Fruit fly (Drosophila melanogaster) whole organism, embryonic: Measurements from ENCODE around the gene CG44329.

Experiments used
- Atf-2 ChIP-seq: fragments of 200-800 bp; sonication (Bioruptor generic); optimal IDR thresholded peaks from 2 replicates; lab custom pipeline; 2016; ENCODE audit warnings: missing biosample characterization, missing genetic modification characterization
- CG12219 ChIP-seq: fragments of 200-800 bp; sonication (Bioruptor generic); optimal IDR thresholded peaks from 3 replicates; lab custom pipeline; 2018; ENCODE audit warnings: missing biosample characterization, mild to moderate bottlenecking, missing genetic modification characterization
- CG13424 ChIP-seq: fragments of 200-800 bp; sonication (Bioruptor generic); optimal IDR thresholded peaks from 2 replicates; lab custom pipeline; 2019; ENCODE audit warnings: missing biosample characterization, mild to moderate bottlenecking, missing genetic modification characterization, moderate library complexity
- CG14965 ChIP-seq: fragments of 200-800 bp; sonication (Bioruptor generic); optimal IDR thresholded peaks from 2 replicates; lab custom pipeline; 2016; ENCODE audit warnings: missing biosample characterization, missing genetic modification characterization, borderline replicate concordance
- CG15269 ChIP-seq: fragments of 200-800 bp; sonication (Bioruptor generic); optimal IDR thresholded peaks from 2 replicates; lab custom pipeline; 2018; ENCODE audit warnings: missing biosample characterization, mild to moderate bottlenecking, missing genetic modification characterization, moderate library complexity
- CG1529 ChIP-seq: fragments of 200-800 bp; sonication (Bioruptor generic); optimal IDR thresholded peaks from 3 replicates; lab custom pipeline; 2018; ENCODE audit warnings: missing biosample characterization, missing genetic modification characterization
- CG2199 ChIP-seq: fragments of 200-800 bp; sonication (Bioruptor generic); IDR thresholded peaks from 3 replicates; pipeline ENCODE4 v1.3.6; 2022; ENCODE audit warnings: missing biosample characterization, missing genetic modification characterization
- CG3065 ChIP-seq: fragments of 200-800 bp; sonication (Bioruptor generic); optimal IDR thresholded peaks from 2 replicates; lab custom pipeline; 2016; ENCODE audit warnings: missing biosample characterization, missing genetic modification characterization
- CG5180 ChIP-seq: fragments of 200-800 bp; sonication (Bioruptor generic); optimal IDR thresholded peaks from 3 replicates; lab custom pipeline; 2017; ENCODE audit warnings: missing biosample characterization, missing genetic modification characterization, mild to moderate bottlenecking, moderate library complexity, missing genetic modification reagents
- CG6254 ChIP-seq: fragments of 200-800 bp; sonication (Bioruptor generic); optimal IDR thresholded peaks from 3 replicates; lab custom pipeline; 2017; ENCODE audit warnings: mild to moderate bottlenecking, missing biosample characterization, missing genetic modification reagents, missing genetic modification characterization
- CG6272 ChIP-seq: fragments of 200-800 bp; sonication (Bioruptor generic); IDR thresholded peaks from 2 replicates; pipeline ENCODE4 v1.3.6; 2022; ENCODE audit warnings: missing biosample characterization, missing genetic modification characterization
- CG6765 ChIP-seq: fragments of 200-800 bp; sonication (Bioruptor generic); optimal IDR thresholded peaks from 3 replicates; lab custom pipeline; 2017; ENCODE audit warnings: missing biosample characterization, mild to moderate bottlenecking, missing genetic modification characterization
- CG6813 ChIP-seq: fragments of 200-800 bp; sonication (Bioruptor generic); optimal IDR thresholded peaks from 2 replicates; lab custom pipeline; 2017; ENCODE audit warnings: missing biosample characterization, missing genetic modification characterization, mild to moderate bottlenecking, moderate library complexity, missing genetic modification reagents
- CG8281 ChIP-seq: fragments of 200-800 bp; sonication (Bioruptor generic); optimal IDR thresholded peaks from 2 replicates; lab custom pipeline; 2018; ENCODE audit warnings: missing biosample characterization, mild to moderate bottlenecking, missing genetic modification characterization, moderate library complexity
- CG8290 ChIP-seq, 3 experiments: fragments of 200-800 bp; sonication (Bioruptor generic); optimal IDR thresholded peaks; 2 replicates each; lab custom pipeline; 2016 to 2019; ENCODE audit warnings: missing biosample characterization in 3 of 3, missing genetic modification characterization in 3 of 3, mild to moderate bottlenecking in 2 of 3, moderate library complexity in 1 of 3
- CG8765 ChIP-seq: fragments of 200-800 bp; sonication (Bioruptor generic); IDR thresholded peaks from 2 replicates; pipeline ENCODE4 v1.3.6; 2022; ENCODE audit warnings: missing biosample characterization, missing genetic modification characterization
- Dip3 ChIP-seq: fragments of 200-800 bp; sonication (Bioruptor generic); optimal IDR thresholded peaks from 3 replicates; lab custom pipeline; 2016; ENCODE audit warnings: missing biosample characterization, missing genetic modification characterization
- HLH3B ChIP-seq: fragments of 200-800 bp; sonication (Bioruptor generic); IDR thresholded peaks from 2 replicates; pipeline ENCODE4 v1.3.6; 2022; ENCODE audit warnings: missing biosample characterization, missing genetic modification characterization
- MBD-R2 ChIP-seq: fragments of 200-800 bp; sonication (Bioruptor generic); IDR thresholded peaks from 2 replicates; pipeline ENCODE4 v1.3.6; 2022; ENCODE audit warnings: missing biosample characterization, missing genetic modification characterization
- MESR4 ChIP-seq: fragments of 200-800 bp; sonication (Bioruptor generic); optimal IDR thresholded peaks from 2 replicates; lab custom pipeline; 2018; ENCODE audit warnings: missing biosample characterization, mild to moderate bottlenecking, missing genetic modification characterization, moderate library complexity
- Myb ChIP-seq: fragments of 200-800 bp; sonication (Bioruptor generic); optimal IDR thresholded peaks from 2 replicates; lab custom pipeline; 2016; ENCODE audit warnings: missing biosample characterization, missing genetic modification characterization
- Sox100B ChIP-seq: fragments of 200-800 bp; sonication (Bioruptor generic); optimal IDR thresholded peaks from 3 replicates; lab custom pipeline; 2018; ENCODE audit warnings: missing biosample characterization, mild to moderate bottlenecking, missing genetic modification characterization
- al ChIP-seq: fragments of 200-800 bp; sonication (Bioruptor generic); IDR thresholded peaks from 2 replicates; pipeline ENCODE4 v1.3.6; 2022; ENCODE audit warnings: missing biosample characterization, missing genetic modification characterization
- ash1 ChIP-seq: fragments of 200-800 bp; sonication (Bioruptor generic); optimal IDR thresholded peaks from 2 replicates; lab custom pipeline; 2018; ENCODE audit warnings: missing biosample characterization, mild to moderate bottlenecking, missing genetic modification characterization
- bab2 ChIP-seq: fragments of 200-800 bp; sonication (Bioruptor generic); optimal IDR thresholded peaks from 2 replicates; lab custom pipeline; 2016; ENCODE audit warnings: missing biosample characterization, missing genetic modification characterization
- cato ChIP-seq: fragments of 200-800 bp; sonication (Bioruptor generic); optimal IDR thresholded peaks from 2 replicates; lab custom pipeline; 2016; ENCODE audit warnings: missing biosample characterization, missing genetic modification characterization, borderline replicate concordance
- chm ChIP-seq: fragments of 200-800 bp; sonication (Bioruptor generic); IDR thresholded peaks from 2 replicates; pipeline ENCODE4 v1.3.6; 2022; ENCODE audit warnings: missing biosample characterization, missing genetic modification characterization
- corto ChIP-seq: fragments of 200-800 bp; sonication (Bioruptor generic); optimal IDR thresholded peaks from 2 replicates; lab custom pipeline; 2016; ENCODE audit warnings: missing biosample characterization, mild to moderate bottlenecking, missing genetic modification characterization, moderate library complexity
- dimm ChIP-seq: fragments of 200-800 bp; sonication (Bioruptor generic); IDR thresholded peaks from 2 replicates; pipeline ENCODE4 v1.3.6; 2022; ENCODE audit warnings: missing biosample characterization, missing genetic modification characterization
- ems ChIP-seq: fragments of 200-800 bp; sonication (Bioruptor generic); optimal IDR thresholded peaks from 3 replicates; lab custom pipeline; 2016; ENCODE audit warnings: missing biosample characterization, missing genetic modification characterization
- fd102C ChIP-seq: fragments of 200-800 bp; sonication (Bioruptor generic); optimal IDR thresholded peaks from 2 replicates; lab custom pipeline; 2018; ENCODE audit warnings: missing biosample characterization, mild to moderate bottlenecking, missing genetic modification characterization, moderate library complexity
- fd96Cb ChIP-seq: fragments of 200-800 bp; sonication (Bioruptor generic); optimal IDR thresholded peaks from 2 replicates; lab custom pipeline; 2018; ENCODE audit warnings: missing biosample characterization, mild to moderate bottlenecking, missing genetic modification characterization, moderate library complexity
- ftz-f1 ChIP-seq: fragments of 200-800 bp; sonication (Bioruptor generic); optimal IDR thresholded peaks from 2 replicates; lab custom pipeline; 2016; ENCODE audit warnings: missing biosample characterization, missing genetic modification characterization
- grau ChIP-seq: fragments of 200-800 bp; optimal IDR thresholded peaks from 3 replicates; lab custom pipeline; 2019; ENCODE audit warnings: missing biosample characterization, mild to moderate bottlenecking, missing genetic modification characterization, moderate library complexity
- grn ChIP-seq: fragments of 200-800 bp; sonication (Bioruptor generic); optimal IDR thresholded peaks from 3 replicates; lab custom pipeline; 2017; ENCODE audit warnings: missing biosample characterization, missing genetic modification characterization
- hkb ChIP-seq, 2 experiments: fragments of 200-800 bp in 1 of 2; fragments of >200 bp in 1 of 2; sonication (Bioruptor generic) in 1 of 2; IDR thresholded peaks in 1 of 2; optimal IDR thresholded peaks in 1 of 2; 2 replicates each; pipeline versions ENCODE4 v1.3.6 to Lab custom; 2017 to 2022; ENCODE audit warnings: missing biosample characterization in 1 of 2, missing genetic modification characterization in 1 of 2
- ind ChIP-seq: fragments of 200-800 bp; sonication (Bioruptor generic); optimal IDR thresholded peaks from 3 replicates; lab custom pipeline; 2016; ENCODE audit warnings: missing biosample characterization, missing genetic modification characterization
- kay ChIP-seq: fragments of 200-800 bp; sonication (Bioruptor generic); optimal IDR thresholded peaks from 2 replicates; lab custom pipeline; 2016; ENCODE audit warnings: missing biosample characterization, missing genetic modification characterization
- lmd ChIP-seq: fragments of 200-800 bp; sonication (Bioruptor generic); IDR thresholded peaks from 2 replicates; pipeline ENCODE4 v1.3.6; 2022; ENCODE audit warnings: missing biosample characterization, missing genetic modification characterization
- mld ChIP-seq: fragments of 200-800 bp; sonication (Bioruptor generic); IDR thresholded peaks from 3 replicates; pipeline ENCODE4 v1.3.6; 2022; ENCODE audit warnings: missing biosample characterization, missing genetic modification characterization; ENCODE audit not compliant: partially characterized antibody
- org-1 ChIP-seq: fragments of 200-800 bp; sonication (Bioruptor generic); optimal IDR thresholded peaks from 2 replicates; lab custom pipeline; 2017; ENCODE audit warnings: missing biosample characterization, missing genetic modification characterization
- sc ChIP-seq, 3 experiments: fragments of >200 bp in 2 of 3; fragments of 200-800 bp in 1 of 3; sonication (Bioruptor generic) in 1 of 3; optimal IDR thresholded peaks; 2 replicates in 2 of 3; 3 replicates in 1 of 3; lab custom pipeline; 2017; ENCODE audit warnings: mild to moderate bottlenecking in 1 of 3, missing biosample characterization in 1 of 3, missing genetic modification characterization in 1 of 3, missing genetic modification reagents in 1 of 3
- shn ChIP-seq: fragments of 200-800 bp; sonication (Bioruptor generic); optimal IDR thresholded peaks from 3 replicates; lab custom pipeline; 2016; ENCODE audit warnings: missing biosample characterization, missing genetic modification characterization
- sna ChIP-seq: fragments of 200-800 bp; sonication (Bioruptor generic); IDR thresholded peaks from 2 replicates; pipeline ENCODE4 v1.3.6; 2022; ENCODE audit warnings: missing biosample characterization, missing genetic modification characterization; ENCODE audit not compliant: partially characterized antibody
- unc-4 ChIP-seq: fragments of 200-800 bp; sonication (Bioruptor generic); IDR thresholded peaks from 2 replicates; pipeline ENCODE4 v1.3.6; 2022; ENCODE audit warnings: missing biosample characterization, missing genetic modification characterization; ENCODE audit not compliant: partially characterized antibody
- wek ChIP-seq: fragments of 200-800 bp; sonication (Bioruptor generic); optimal IDR thresholded peaks from 3 replicates; lab custom pipeline; 2018; ENCODE audit warnings: missing biosample characterization, mild to moderate bottlenecking, missing genetic modification characterization, moderate library complexity

CG44329 gene

DNA sequence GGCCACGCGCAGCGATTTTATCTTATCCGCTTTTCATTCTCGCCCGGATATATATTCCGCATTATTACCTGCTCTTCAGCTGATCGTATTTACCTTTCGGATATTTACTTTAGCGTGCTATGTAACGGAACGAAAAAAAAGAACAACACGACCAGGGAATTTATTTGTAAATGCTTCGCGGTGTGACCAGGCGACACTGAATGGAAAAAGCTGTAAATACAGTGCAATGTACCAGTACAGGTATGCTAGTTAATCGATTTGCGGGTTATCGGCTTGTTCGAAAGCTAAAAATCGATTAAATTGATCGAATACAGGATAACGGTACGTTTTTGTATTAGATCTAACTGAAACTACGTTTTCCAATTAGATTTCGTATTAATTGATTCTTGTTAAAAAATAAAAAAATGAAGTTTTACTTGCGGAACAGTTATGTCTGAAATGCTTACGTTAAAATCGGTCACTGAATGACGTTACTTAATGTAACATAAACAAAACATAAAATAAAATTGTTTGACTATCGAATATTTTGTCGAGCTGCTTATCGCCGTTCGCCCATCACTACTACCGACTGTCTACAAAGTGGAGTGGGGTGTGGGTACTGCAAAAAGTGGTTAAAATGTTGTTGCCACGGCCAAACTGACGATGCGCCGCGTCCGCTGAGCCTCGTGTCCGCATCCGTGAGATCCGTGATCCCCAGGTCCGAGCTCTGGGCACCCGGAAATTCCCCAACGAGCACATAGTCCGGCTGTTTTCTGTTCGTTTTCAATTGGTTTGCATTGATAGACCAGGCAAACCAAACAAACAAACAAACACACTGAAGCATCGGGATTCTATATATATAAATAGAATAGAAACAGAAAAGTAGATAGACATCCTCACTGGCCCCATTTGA, 48.5 kb downstream of the CG44329 start, which contains the start of the genes MAPk-Ak2 and CG42699 (continued):
- TF ChIP-seq MBD-R2 (GFP tag; lab: Robert Waterston, UW) (peak; percentile 34; the same call in 1 of the 2 replicates), sc (optimal IDR thresholded peaks at IDR 0.05; lab: Kevin White, UChicago) (no peak), sc (GFP tag; optimal IDR thresholded peaks at IDR 0.05; lab: Kevin White, UChicago) (peak; percentile 69), CG1529 (GFP tag; lab: Kevin White, UChicago) (peak; percentile 82), ash1 (peak; percentile 84), CG3065 (peak; percentile 57), CG8281 (tag; lab: Kevin White, UChicago) (peak; percentile 52), grau (tag; lab: Kevin White, UChicago) (peak; percentile 66), ems (GFP tag; lab: Kevin White, UChicago) (peak; percentile 73), CG12219 (peak; percentile 62), unc-4 (GFP tag; lab: Robert Waterston, UW) (peak; percentile 65), CG2199 (no peak), fd102C (GFP tag; lab: Kevin White, UChicago) (peak; percentile 85), CG14965 (peak; percentile 52), CG6254 (peak; percentile 38), fd96Cb (tag; lab: Kevin White, UChicago) (peak; percentile 39), CG13424 (tag; lab: Kevin White, UChicago) (peak; percentile 71), CG6765 (GFP tag; lab: Kevin White, UChicago) (peak; percentile 82), HLH3B (GFP tag; lab: Robert Waterston, UW) (peak; percentile 70; the same call in 1 of the 2 replicates), Atf-2 (GFP tag; lab: Kevin White, UChicago) (peak; percentile 74), CG5180 (peak; percentile 78), Myb (GFP tag; lab: Kevin White, UChicago) (peak; percentile 84), Dip3 (GFP tag; lab: Kevin White, UChicago) (peak; percentile 52), MESR4 (peak; percentile 76), cato (GFP tag; lab: Kevin White, UChicago) (peak; percentile 60), dimm (no peak), org-1 (GFP tag; lab: Kevin White, UChicago) (peak; percentile 67), wek (GFP tag; lab: Kevin White, UChicago) (peak; percentile 88), CG15269 (peak; percentile 75), Sox100B (GFP tag; lab: Kevin White, UChicago) (peak; percentile 88), ind (GFP tag; lab: Kevin White, UChicago) (peak; percentile 21), bab2 (GFP tag; lab: Kevin White, UChicago) (peak; percentile 85), CG8765 (GFP tag; lab: Robert Waterston, UW) (no peak), CG6813 (GFP tag; lab: Kevin White, UChicago) (peak; percentile 91), mld (GFP tag; lab: Robert Waterston, UW) (peak; percentile 61; the same call in 2 of the 3 replicates), shn (peak; percentile 71), kay (peak; percentile 80), CG8290 (GFP tag; optimal IDR thresholded peaks at IDR 0.05; lab: Kevin White, UChicago) (peak; percentile 86), CG8290 (tag; optimal IDR thresholded peaks at IDR 0.05; lab: Kevin White, UChicago) (peak; percentile 76 to 88), al (GFP tag; lab: Robert Waterston, UW) (no peak), chm (peak; percentile 92), sna (GFP tag; lab: Robert Waterston, UW) (peak; percentile 43; the same call in 1 of the 2 replicates), hkb (optimal IDR thresholded peaks at IDR 0.05; lab: Kevin White, UChicago) (no peak), hkb (GFP tag; IDR thresholded peaks at IDR 0.05; lab: Robert Waterston, UW) (peak; percentile 83), ftz-f1 (GFP tag; lab: Kevin White, UChicago) (no peak), grn (GFP tag; lab: Kevin White, UChicago) (peak; percentile 95), CG6272 (GFP tag; lab: Robert Waterston, UW) (no peak), corto (GFP tag; lab: Kevin White, UChicago) (no peak), lmd (GFP tag; lab: Robert Waterston, UW) (no peak; the same call in 1 of the 2 replicates)
